Fruit fly (Drosophila melanogaster) whole organism, embryonic: ENCODE measurements around the gene CG42699.
A peak's percentile ranks its signal among the peaks of the same experiment; 100 is the strongest.

ENCODE experiments used
- Abd-B ChIP-seq: fragments of 200-800 bp; sonication (Bioruptor generic); optimal IDR thresholded peaks from 2 replicates; lab custom pipeline; 2018; ENCODE audit warnings: missing biosample characterization, mild to moderate bottlenecking, missing genetic modification characterization, moderate library complexity
- Bteb2 ChIP-seq: fragments of 200-800 bp; sonication (Bioruptor generic); optimal IDR thresholded peaks from 2 replicates; lab custom pipeline; 2016; ENCODE audit warnings: missing biosample characterization, missing genetic modification characterization
- CG10979 ChIP-seq: fragments of 200-800 bp; sonication (Bioruptor generic); optimal IDR thresholded peaks from 2 replicates; lab custom pipeline; 2018; ENCODE audit warnings: missing biosample characterization, mild to moderate bottlenecking, missing genetic modification characterization, moderate library complexity
- CG11504 ChIP-seq: fragments of 200-800 bp; sonication (Bioruptor generic); optimal IDR thresholded peaks from 3 replicates; lab custom pipeline; 2019; ENCODE audit warnings: missing biosample characterization, mild to moderate bottlenecking, missing genetic modification characterization, moderate library complexity
- CG11560 ChIP-seq: fragments of 200-800 bp; sonication (Bioruptor generic); IDR thresholded peaks from 3 replicates; pipeline ENCODE4 v1.3.6; 2022; ENCODE audit warnings: missing biosample characterization, missing genetic modification characterization
- CG12071 ChIP-seq: fragments of 200-800 bp; sonication (Bioruptor generic); optimal IDR thresholded peaks from 3 replicates; lab custom pipeline; 2018; ENCODE audit warnings: missing biosample characterization, mild to moderate bottlenecking, missing genetic modification characterization
- CG12219 ChIP-seq: fragments of 200-800 bp; sonication (Bioruptor generic); optimal IDR thresholded peaks from 3 replicates; lab custom pipeline; 2018; ENCODE audit warnings: missing biosample characterization, mild to moderate bottlenecking, missing genetic modification characterization
- CG13123 ChIP-seq: fragments of 200-800 bp; sonication (Bioruptor generic); optimal IDR thresholded peaks from 2 replicates; lab custom pipeline; 2016; ENCODE audit warnings: missing biosample characterization, missing genetic modification characterization
- CG13287 ChIP-seq: fragments of 200-800 bp; sonication (Bioruptor generic); IDR thresholded peaks from 2 replicates; pipeline ENCODE4 v1.3.6; 2022; ENCODE audit warnings: missing biosample characterization, missing genetic modification characterization; ENCODE audit not compliant: partially characterized antibody
- CG13775 ChIP-seq: fragments of 200-800 bp; sonication (Bioruptor generic); optimal IDR thresholded peaks from 3 replicates; lab custom pipeline; 2017; ENCODE audit warnings: missing biosample characterization, mild to moderate bottlenecking, missing genetic modification characterization
- CG15269 ChIP-seq: fragments of 200-800 bp; sonication (Bioruptor generic); optimal IDR thresholded peaks from 2 replicates; lab custom pipeline; 2018; ENCODE audit warnings: missing biosample characterization, mild to moderate bottlenecking, missing genetic modification characterization, moderate library complexity
- CG15514 ChIP-seq: fragments of 200-800 bp; sonication (Bioruptor generic); optimal IDR thresholded peaks from 3 replicates; lab custom pipeline; 2017; ENCODE audit warnings: missing biosample characterization, missing genetic modification characterization, mild to moderate bottlenecking, moderate library complexity, missing genetic modification reagents
- CG16779 ChIP-seq: fragments of 200-800 bp; sonication (Bioruptor generic); IDR thresholded peaks from 2 replicates; pipeline ENCODE4 v1.3.6; 2022; ENCODE audit warnings: missing biosample characterization, missing genetic modification characterization
- CG1792 ChIP-seq: fragments of 200-800 bp; sonication (Bioruptor generic); optimal IDR thresholded peaks from 2 replicates; lab custom pipeline; 2016; ENCODE audit warnings: missing biosample characterization, missing genetic modification characterization
- CG1832 ChIP-seq: fragments of 200-800 bp; sonication (Bioruptor generic); optimal IDR thresholded peaks from 2 replicates; lab custom pipeline; 2017; ENCODE audit warnings: missing biosample characterization, mild to moderate bottlenecking, missing genetic modification characterization, inconsistent platforms
- CG18619 ChIP-seq: fragments of 200-800 bp; sonication (Bioruptor generic); optimal IDR thresholded peaks from 3 replicates; lab custom pipeline; 2017; ENCODE audit warnings: missing biosample characterization, mild to moderate bottlenecking, missing genetic modification characterization
- CG2116 ChIP-seq: fragments of 200-800 bp; sonication (Bioruptor generic); optimal IDR thresholded peaks from 3 replicates; lab custom pipeline; 2018; ENCODE audit warnings: missing biosample characterization, mild to moderate bottlenecking, missing genetic modification characterization
- CG2129 ChIP-seq: fragments of 200-800 bp; sonication (Bioruptor generic); IDR thresholded peaks from 2 replicates; pipeline ENCODE4 v1.3.6; 2022; ENCODE audit warnings: missing biosample characterization, missing genetic modification characterization; ENCODE audit not compliant: partially characterized antibody
- CG2678 ChIP-seq: fragments of 200-800 bp; sonication (Bioruptor generic); optimal IDR thresholded peaks from 3 replicates; lab custom pipeline; 2019; ENCODE audit warnings: missing biosample characterization, mild to moderate bottlenecking, missing genetic modification characterization, moderate library complexity
- CG30431 ChIP-seq: fragments of 200-800 bp; sonication (Bioruptor generic); optimal IDR thresholded peaks from 2 replicates; lab custom pipeline; 2017; ENCODE audit warnings: missing biosample characterization, missing genetic modification characterization
- CG31388 ChIP-seq: fragments of 200-800 bp; sonication (Bioruptor generic); optimal IDR thresholded peaks from 2 replicates; lab custom pipeline; 2016; ENCODE audit warnings: missing biosample characterization, missing genetic modification characterization
- CG4282 ChIP-seq: fragments of 200-800 bp; sonication (Bioruptor generic); optimal IDR thresholded peaks from 2 replicates; lab custom pipeline; 2016; ENCODE audit warnings: missing biosample characterization, missing genetic modification characterization
- CG7745 ChIP-seq: fragments of 200-800 bp; sonication (Bioruptor generic); optimal IDR thresholded peaks from 2 replicates; lab custom pipeline; 2018; ENCODE audit warnings: missing biosample characterization, mild to moderate bottlenecking, missing genetic modification characterization, moderate library complexity
- CG9437 ChIP-seq: fragments of 200-800 bp; sonication (Bioruptor generic); optimal IDR thresholded peaks from 2 replicates; lab custom pipeline; 2018; ENCODE audit warnings: missing biosample characterization, mild to moderate bottlenecking, missing genetic modification characterization
- CG9609 ChIP-seq: fragments of 200-800 bp; sonication (Bioruptor generic); optimal IDR thresholded peaks from 3 replicates; lab custom pipeline; 2016; ENCODE audit warnings: missing biosample characterization, missing genetic modification characterization
- D19B ChIP-seq: fragments of 200-800 bp; sonication (Bioruptor generic); optimal IDR thresholded peaks from 2 replicates; lab custom pipeline; 2017; ENCODE audit warnings: missing biosample characterization, mild to moderate bottlenecking, missing genetic modification characterization
- Dbx ChIP-seq: fragments of 200-800 bp; sonication (Bioruptor generic); IDR thresholded peaks from 3 replicates; pipeline ENCODE4 v1.3.6; 2022; ENCODE audit warnings: missing biosample characterization, missing genetic modification characterization
- Deaf1 ChIP-seq: fragments of 200-800 bp; optimal IDR thresholded peaks from 3 replicates; lab custom pipeline; 2019; ENCODE audit warnings: missing biosample characterization, mild to moderate bottlenecking, missing genetic modification characterization, moderate library complexity
- Dll ChIP-seq: fragments of 200-800 bp; sonication (Bioruptor generic); IDR thresholded peaks from 4 replicates; pipeline ENCODE4 v1.3.6; 2022; ENCODE audit warnings: missing biosample characterization, missing genetic modification characterization; ENCODE audit not compliant: partially characterized antibody
- Gug ChIP-seq: fragments of 200-800 bp; sonication (Bioruptor generic); IDR thresholded peaks from 4 replicates; pipeline ENCODE4 v1.3.6; 2022; ENCODE audit warnings: missing biosample characterization, missing genetic modification characterization
- Hey ChIP-seq: fragments of 200-800 bp; sonication (Bioruptor generic); optimal IDR thresholded peaks from 3 replicates; lab custom pipeline; 2018; ENCODE audit warnings: missing biosample characterization, mild to moderate bottlenecking, missing genetic modification characterization
- Sin3A ChIP-seq: fragments of >200 bp; optimal IDR thresholded peaks from 2 replicates; lab custom pipeline; 2018
- Spps ChIP-seq: fragments of 200-800 bp; sonication (Bioruptor generic); optimal IDR thresholded peaks from 2 replicates; lab custom pipeline; 2018; ENCODE audit warnings: missing biosample characterization, mild to moderate bottlenecking, missing genetic modification characterization
- Ssrp ChIP-seq: fragments of 200-800 bp; sonication (Bioruptor generic); optimal IDR thresholded peaks from 2 replicates; lab custom pipeline; 2018; ENCODE audit warnings: missing biosample characterization, mild to moderate bottlenecking, missing genetic modification characterization, moderate library complexity
- Trl ChIP-seq, 3 experiments: fragments of >200 bp in 2 of 3; fragments of 200-800 bp in 1 of 3; sonication (Bioruptor generic) in 1 of 3; optimal IDR thresholded peaks; 2 replicates in 1 of 3; 3 replicates in 2 of 3; lab custom pipeline; 2016 to 2017; ENCODE audit warnings: missing biosample characterization in 1 of 3, missing genetic modification characterization in 1 of 3
- Usf ChIP-seq: fragments of 200-800 bp; sonication (Bioruptor generic); optimal IDR thresholded peaks from 2 replicates; lab custom pipeline; 2017; ENCODE audit warnings: missing genotype, missing biosample characterization, missing genetic modification characterization
- ab ChIP-seq: fragments of 200-800 bp; sonication (Bioruptor generic); optimal IDR thresholded peaks from 2 replicates; lab custom pipeline; 2016; ENCODE audit warnings: missing biosample characterization, missing genetic modification characterization
- chinmo ChIP-seq: fragments of 200-800 bp; sonication (Bioruptor generic); IDR thresholded peaks from 4 replicates; pipeline ENCODE4 v1.3.6; 2022; ENCODE audit warnings: missing biosample characterization, missing genetic modification characterization; ENCODE audit not compliant: partially characterized antibody
- ci ChIP-seq: fragments of 200-800 bp; sonication (Bioruptor generic); IDR thresholded peaks from 3 replicates; pipeline ENCODE4 v1.3.6; 2022; ENCODE audit warnings: missing biosample characterization, missing genetic modification characterization
- en ChIP-seq: fragments of 200-800 bp; sonication (Bioruptor generic); optimal IDR thresholded peaks from 2 replicates; lab custom pipeline; 2016; ENCODE audit warnings: missing biosample characterization, missing genetic modification characterization
- exex ChIP-seq: fragments of 200-800 bp; sonication (Bioruptor generic); optimal IDR thresholded peaks from 4 replicates; lab custom pipeline; 2018; ENCODE audit warnings: missing biosample characterization, mild to moderate bottlenecking, missing genetic modification characterization, moderate library complexity
- grn ChIP-seq: fragments of 200-800 bp; sonication (Bioruptor generic); optimal IDR thresholded peaks from 3 replicates; lab custom pipeline; 2017; ENCODE audit warnings: missing biosample characterization, missing genetic modification characterization
- gsb-n ChIP-seq: fragments of 200-800 bp; sonication (Bioruptor generic); optimal IDR thresholded peaks from 3 replicates; lab custom pipeline; 2018; ENCODE audit warnings: missing biosample characterization, mild to moderate bottlenecking, missing genetic modification characterization
- klu ChIP-seq: fragments of 200-800 bp; sonication (Bioruptor generic); IDR thresholded peaks from 2 replicates; pipeline ENCODE4 v1.3.6; 2022; ENCODE audit warnings: missing biosample characterization, missing genetic modification characterization
- mam ChIP-seq: fragments of 200-800 bp; sonication (Bioruptor generic); optimal IDR thresholded peaks from 3 replicates; lab custom pipeline; 2016; ENCODE audit warnings: missing biosample characterization, missing genetic modification characterization
- mld ChIP-seq: fragments of 200-800 bp; sonication (Bioruptor generic); IDR thresholded peaks from 3 replicates; pipeline ENCODE4 v1.3.6; 2022; ENCODE audit warnings: missing biosample characterization, missing genetic modification characterization; ENCODE audit not compliant: partially characterized antibody
- repo ChIP-seq: fragments of 200-800 bp; sonication (Bioruptor generic); optimal IDR thresholded peaks from 2 replicates; lab custom pipeline; 2016; ENCODE audit warnings: missing biosample characterization, missing genetic modification characterization
- row ChIP-seq: fragments of 200-800 bp; sonication (Bioruptor generic); IDR thresholded peaks from 3 replicates; pipeline ENCODE4 v1.3.6; 2022; ENCODE audit warnings: missing biosample characterization, missing genetic modification characterization
- sna ChIP-seq: fragments of 200-800 bp; sonication (Bioruptor generic); IDR thresholded peaks from 2 replicates; pipeline ENCODE4 v1.3.6; 2022; ENCODE audit warnings: missing biosample characterization, missing genetic modification characterization; ENCODE audit not compliant: partially characterized antibody
- zf30C ChIP-seq: fragments of 200-800 bp; sonication (Bioruptor generic); optimal IDR thresholded peaks from 3 replicates; lab custom pipeline; 2018; ENCODE audit warnings: missing biosample characterization, mild to moderate bottlenecking, missing genetic modification characterization

CG42699 gene

dm6 chrX:5737676-5738220 lies 26.6 kb upstream of the CG42699 start, which contains the start of gene Snx27 (continued):
- TF ChIP-seq grn (GFP tag; lab: Kevin White, UChicago) (no peak), CG1792 (GFP tag; lab: Kevin White, UChicago) (peak; percentile 32), Hey (tag; lab: Kevin White, UChicago) (no peak), zf30C (no peak), CG13287 (GFP tag; lab: Robert Waterston, UW) (peak; percentile 100), CG1832 (GFP tag; lab: Kevin White, UChicago) (no peak), CG13775 (GFP tag; lab: Kevin White, UChicago) (no peak), CG2116 (GFP tag; lab: Kevin White, UChicago) (peak; percentile 93), ab (no peak), CG10979 (tag; lab: Kevin White, UChicago) (peak; percentile 5), exex (tag; lab: Kevin White, UChicago) (no peak), Deaf1 (no peak), CG15514 (GFP tag; lab: Kevin White, UChicago) (peak; percentile 89), CG12071 (GFP tag; lab: Kevin White, UChicago) (no peak), Dll (peak; percentile 99), gsb-n (peak; percentile 97), Bteb2 (peak; percentile 56), Spps (no peak), sna (peak; percentile 99), CG15269 (tag; lab: Kevin White, UChicago) (no peak), CG4282 (GFP tag; lab: Kevin White, UChicago) (no peak), CG2129 (GFP tag; lab: Robert Waterston, UW) (peak; percentile 96), D19B (no peak), ci (GFP tag; lab: Robert Waterston, UW) (peak; percentile 70), CG18619 (GFP tag; lab: Kevin White, UChicago) (no peak), CG16779 (GFP tag; lab: Robert Waterston, UW) (no peak), Ssrp (tag; lab: Kevin White, UChicago) (no peak), Gug (GFP tag; lab: Robert Waterston, UW) (peak; percentile 58; the same call in 1 of the 4 replicates), CG9609 (GFP tag; lab: Kevin White, UChicago) (peak; percentile 51), klu (GFP tag; lab: Robert Waterston, UW) (peak; percentile 11), CG11504 (tag; lab: Kevin White, UChicago) (peak; percentile 54), mld (GFP tag; lab: Robert Waterston, UW) (peak; percentile 99), Dbx (GFP tag; lab: Robert Waterston, UW) (peak; percentile 84), mam (GFP tag; lab: Kevin White, UChicago) (peak; percentile 73), CG2678 (tag; lab: Kevin White, UChicago) (peak; percentile 11), Usf (no peak), CG30431 (GFP tag; lab: Kevin White, UChicago) (no peak), Abd-B (GFP tag; lab: Kevin White, UChicago) (no peak), CG12219 (no peak), en (no peak), Trl (optimal IDR thresholded peaks at IDR 0.05; lab: Kevin White, UChicago) (no peak), Trl (GFP tag; optimal IDR thresholded peaks at IDR 0.05; lab: Kevin White, UChicago) (peak; percentile 70), Sin3A (lab: Kevin White, UChicago) (peak; percentile 76), chinmo (peak; percentile 99), CG9437 (GFP tag; lab: Kevin White, UChicago) (no peak), CG31388 (GFP tag; lab: Kevin White, UChicago) (no peak), CG7745 (tag; lab: Kevin White, UChicago) (no peak), repo (GFP tag; lab: Kevin White, UChicago) (peak; percentile 8), row (GFP tag; lab: Robert Waterston, UW) (peak; percentile 57), CG13123 (GFP tag; lab: Kevin White, UChicago) (no peak), CG11560 (peak; percentile 71; the same call in 2 of the 3 replicates)
